Worm (Caenorhabditis elegans): ENCODE data around the gene M28.4.

Gene M28.4

DNA sequence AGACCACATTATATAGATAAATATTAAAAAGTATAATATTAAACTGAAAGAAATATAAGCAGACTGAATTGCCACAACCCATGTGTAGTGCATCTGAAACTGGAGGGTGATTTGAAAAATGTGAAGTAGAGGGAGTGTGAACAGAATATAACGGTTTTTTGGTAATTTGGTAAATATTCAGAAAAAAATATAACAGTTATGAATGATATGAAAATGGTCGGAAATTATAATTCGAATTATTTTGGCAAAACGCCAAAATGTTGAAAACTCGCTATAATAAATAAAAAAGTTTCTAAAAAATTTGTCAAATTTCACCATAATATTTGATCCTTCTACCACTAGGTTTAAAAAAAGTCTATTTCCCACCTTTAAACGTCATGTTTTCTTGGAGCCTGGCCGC is 41.3 kb upstream of the M28.4 start, which contains the start of gene srv-2:
Gene srv-2, minus strand, starts transcription at position 101 of the 400 bp plus-strand sequence.
- TF ChIP-seq tbx-2 (tag; optimal IDR thresholded peaks at IDR 0.05) = no peak
- TF ChIP-seq hlh-13 (GFP tag; optimal IDR thresholded peaks at IDR 0.05) = no peak

DNA sequence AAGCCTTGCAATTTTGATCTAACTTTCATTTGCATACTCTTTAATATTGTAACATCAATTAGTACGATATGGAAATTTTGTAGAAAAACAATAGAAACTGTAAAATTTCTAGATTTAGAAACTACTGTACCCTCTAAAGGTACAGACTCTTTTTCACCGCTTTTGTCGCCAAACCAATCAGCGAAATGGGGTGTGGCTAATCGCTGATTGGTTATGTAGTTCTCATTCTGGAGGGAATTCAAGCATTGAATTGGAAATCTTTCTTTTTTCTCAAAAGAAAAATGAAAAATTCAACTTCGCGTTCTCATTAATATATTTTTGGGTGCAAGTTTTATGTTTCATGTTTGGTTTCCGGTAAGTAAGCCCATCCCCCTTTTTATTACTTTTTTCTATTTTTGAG is 39.9 kb upstream of the M28.4 start:
- TF ChIP-seq sox-4 (tag; optimal IDR thresholded peaks at IDR 0.05) (no peak), nfya-1 (tag; optimal IDR thresholded peaks at IDR 0.05) (peak; percentile 63)

DNA sequence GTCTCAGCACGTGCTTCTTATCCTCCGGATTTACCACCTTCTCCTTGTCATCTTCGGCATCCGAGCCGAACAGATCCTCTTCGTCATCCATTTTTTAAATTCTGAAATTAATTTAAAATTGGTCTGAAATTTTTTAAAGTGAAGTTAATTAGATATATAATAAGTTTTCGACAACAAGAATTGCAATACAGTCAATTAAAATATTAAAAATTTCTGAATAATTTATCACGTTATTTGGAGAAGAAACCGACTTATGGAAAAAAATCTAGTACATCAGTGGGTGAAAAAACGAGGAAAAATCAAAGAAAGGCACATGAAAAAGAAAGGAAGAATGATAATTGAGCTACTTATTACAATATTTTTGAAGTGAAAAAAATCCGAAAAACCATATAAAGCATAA is 38.0 kb upstream of the M28.4 start, which contains the start of gene taf-13:
Gene taf-13, minus strand, starts transcription at position 101 of the 400 bp plus-strand sequence.
- TF ChIP-seq ttx-3 (tag; optimal IDR thresholded peaks at IDR 0.05) (no peak), ceh-6 (GFP tag; optimal IDR thresholded peaks at IDR 0.05) (no peak), fkh-10 (GFP tag; optimal IDR thresholded peaks at IDR 0.05) (no peak), sox-2 (GFP tag; IDR thresholded peaks at IDR 0.05) (no peak), tbx-7 (tag; optimal IDR thresholded peaks at IDR 0.05) (no peak), ceh-30 (tag; optimal IDR thresholded peaks at IDR 0.05) (no peak), ceh-14 (tag; optimal IDR thresholded peaks at IDR 0.05) (no peak), dve-1 (tag; optimal IDR thresholded peaks at IDR 0.05) (no peak), elt-2 (tag; optimal IDR thresholded peaks at IDR 0.05) (no peak), ahr-1 (tag; optimal IDR thresholded peaks at IDR 0.05) (no peak)

DNA sequence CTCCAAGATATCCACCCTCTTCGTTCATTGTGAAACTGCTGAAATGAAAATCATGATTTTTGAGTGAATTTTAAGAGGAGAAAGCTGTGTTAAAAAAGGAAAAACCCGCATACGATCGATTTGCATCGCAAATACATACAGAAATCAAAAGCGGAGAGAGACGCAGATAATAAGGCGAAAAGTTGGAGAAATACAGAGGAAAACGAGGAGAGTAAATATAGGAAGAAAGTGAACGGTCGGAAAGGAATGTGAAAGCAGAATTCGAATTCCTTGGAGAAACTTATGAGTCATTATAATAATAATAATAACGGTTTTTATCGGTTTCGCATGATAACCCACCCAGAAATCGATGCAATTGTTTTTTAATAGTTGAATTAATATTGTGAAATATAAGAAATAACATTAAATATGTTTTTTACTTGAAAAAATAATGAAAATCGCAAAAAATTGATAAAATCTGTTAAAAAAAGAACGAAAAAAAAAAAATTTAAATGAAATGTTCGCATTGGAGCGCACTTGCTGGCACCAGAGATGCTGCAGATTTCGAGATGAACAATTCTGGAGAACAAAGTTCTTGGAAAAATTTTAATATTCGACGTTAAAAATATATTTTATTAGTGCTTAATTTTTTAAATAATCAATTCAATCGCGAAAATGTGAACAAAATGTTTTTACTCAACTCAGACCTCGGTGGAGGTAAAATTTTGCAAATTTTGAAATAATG is 36.1 kb upstream of the M28.4 start, which contains the start of gene ccm-3:
Gene ccm-3, minus strand, starts transcription at position 38 of the 724 bp plus-strand sequence.
- TF ChIP-seq rnt-1 (tag; optimal IDR thresholded peaks at IDR 0.05) (no peak), madf-2 (tag; optimal IDR thresholded peaks at IDR 0.05) (no peak), ceh-34 (tag; optimal IDR thresholded peaks at IDR 0.05) (no peak), tbx-2 (tag; optimal IDR thresholded peaks at IDR 0.05) (no peak), lin-11 (tag; optimal IDR thresholded peaks at IDR 0.05) (no peak), nfya-1 (tag; optimal IDR thresholded peaks at IDR 0.05) (peak; percentile 21), che-1 (tag; optimal IDR thresholded peaks at IDR 0.05) (no peak), tbx-7 (tag; optimal IDR thresholded peaks at IDR 0.05) (no peak)

DNA sequence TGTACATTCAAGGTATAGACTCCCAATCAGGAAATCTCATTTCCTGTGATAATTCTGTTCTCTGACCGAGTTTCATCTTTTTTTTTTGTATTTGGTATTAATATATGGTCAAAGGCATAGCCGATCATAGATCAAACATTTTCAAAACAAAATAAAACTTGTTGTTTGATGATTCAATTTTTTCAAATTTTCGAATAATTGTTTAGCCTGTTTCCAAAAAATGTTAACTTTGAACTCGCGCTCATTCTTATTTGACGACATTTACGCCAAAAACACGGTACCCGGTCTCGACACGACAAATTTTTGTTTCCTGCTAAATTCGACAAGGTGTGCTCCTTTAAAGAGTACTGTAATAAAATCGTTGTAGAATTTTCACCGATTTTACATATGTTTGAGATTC is 34.7 kb upstream of the M28.4 start:
- no peak for TF ChIP-seq ceh-6 (GFP tag; optimal IDR thresholded peaks at IDR 0.05)
- TF ChIP-seq syd-9 (tag; optimal IDR thresholded peaks at IDR 0.05) = no peak

DNA sequence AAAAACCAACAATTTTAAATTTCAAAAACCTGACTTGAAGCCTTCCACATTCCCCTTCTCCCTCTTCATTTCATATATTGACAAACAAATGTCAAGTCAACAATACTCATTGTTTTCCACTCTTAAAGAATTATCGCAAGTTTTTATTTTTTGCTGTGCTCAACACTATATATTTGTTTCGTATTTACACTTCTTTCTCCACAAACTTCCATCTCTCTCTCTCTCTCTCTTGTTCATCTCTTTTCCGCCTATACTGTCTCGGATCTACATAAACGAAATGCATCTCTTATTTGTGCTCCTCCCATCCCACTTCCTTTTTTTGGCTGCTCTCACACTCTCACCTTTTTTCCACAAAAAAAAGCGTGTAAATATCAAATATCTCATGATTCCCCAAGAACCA is 30.8 kb upstream of the M28.4 start, which contains the start of gene C14A4.12:
Gene C14A4.12, plus strand, starts transcription at position 301 of the 400 bp plus-strand sequence.
- TF ChIP-seq ama-1 (optimal IDR thresholded peaks at IDR 0.05) (no peak), mec-3 (tag; optimal IDR thresholded peaks at IDR 0.05; ENCODE audit: borderline replicate concordance) (no peak), nhr-232 (tag; optimal IDR thresholded peaks at IDR 0.05) (no peak), ceh-18 (tag; optimal IDR thresholded peaks at IDR 0.05) (no peak), zip-5 (tag; optimal IDR thresholded peaks at IDR 0.05) (no peak), eyg-1 (tag; optimal IDR thresholded peaks at IDR 0.05) (no peak), unc-42 (tag; optimal IDR thresholded peaks at IDR 0.05) (no peak), fax-1 (tag; optimal IDR thresholded peaks at IDR 0.05) (no peak), ceh-48 (tag; optimal IDR thresholded peaks at IDR 0.05) (no peak), ref-2 (tag; optimal IDR thresholded peaks at IDR 0.05) (no peak), ets-4 (tag; optimal IDR thresholded peaks at IDR 0.05) (no peak), tbx-7 (tag; optimal IDR thresholded peaks at IDR 0.05) (no peak), C38D4.7 (GFP tag; optimal IDR thresholded peaks at IDR 0.05) (no peak), fkh-6 (tag; optimal IDR thresholded peaks at IDR 0.05) (no peak), elt-2 (tag; optimal IDR thresholded peaks at IDR 0.05) (no peak), odd-2 (tag; optimal IDR thresholded peaks at IDR 0.05) (no peak), ceh-2 (tag; optimal IDR thresholded peaks at IDR 0.05) (no peak), che-1 (tag; optimal IDR thresholded peaks at IDR 0.05) (no peak), sox-4 (tag; optimal IDR thresholded peaks at IDR 0.05) (no peak)
